Worm (Caenorhabditis elegans) whole organism, young adult: Measurements from ENCODE around the gene F31B12.3.

Experiments used
- D2030.7 ChIP-seq: fragments of 200-800 bp; sonication (Bioruptor generic); IDR thresholded peaks from 2 replicates; pipeline ENCODE4 v1.3.6; 2022; ENCODE audit warnings: missing genetic modification reagents, missing genetic modification characterization, missing compliant biosample characterization
- athp-1 ChIP-seq: sonication (generic microtip); optimal IDR thresholded peaks from 2 replicates; lab custom pipeline; 2017; ENCODE audit warnings: mild to moderate bottlenecking, missing genetic modification characterization, missing compliant biosample characterization
- dpl-1 ChIP-seq: fragments of 150-350 bp; optimal IDR thresholded peaks from 2 replicates; lab custom pipeline; 2014; ENCODE audit warnings: missing biosample characterization, missing genetic modification reagents, missing genetic modification characterization
- lin-35 ChIP-seq, 3 experiments: fragments of 150-350 bp in 2 of 3; sonication (generic microtip) in 1 of 3; optimal IDR thresholded peaks; 2 replicates each; lab custom pipeline; 2014 to 2018; ENCODE audit warnings: missing biosample characterization in 3 of 3, missing genetic modification characterization in 3 of 3, missing genetic modification reagents in 3 of 3
- madf-10 ChIP-seq: sonication (generic microtip); optimal IDR thresholded peaks from 2 replicates; lab custom pipeline; 2016; ENCODE audit warnings: mild to moderate bottlenecking, missing genetic modification characterization, missing compliant biosample characterization
- pha-4 ChIP-seq: fragments of 150-350 bp; sonication (generic microtip); optimal IDR thresholded peaks from 2 replicates; lab custom pipeline; 2014; ENCODE audit warnings: missing biosample characterization, missing genetic modification reagents, missing genetic modification characterization
- unc-62 ChIP-seq: fragments of 150-350 bp; optimal IDR thresholded peaks from 2 replicates; lab custom pipeline; 2014; ENCODE audit warnings: missing biosample characterization, missing genetic modification reagents, missing genetic modification characterization

ce11 chrX:10821160-10821559 lies 749 bp upstream of the F31B12.3 start:
- TF ChIP-seq D2030.7 (no peak; the same call in 1 of the 2 replicates), madf-10 (tag; lab: Kevin White, UChicago) (peak; percentile 28), unc-62 (no peak), athp-1 (tag; lab: Kevin White, UChicago) (peak; percentile 68), lin-35 (GFP tag; optimal IDR thresholded peaks at IDR 0.05; lab: Kevin White, UChicago) (no peak), dpl-1 (GFP tag; lab: Kevin White, UChicago) (no peak), pha-4 (tag; lab: Kevin White, UChicago) (no peak)
